Fruit fly (Drosophila melanogaster): ENCODE data around the gene HLH4C.

HLH4C gene

dm6 chrX:4687778-4688399 is 40.7 kb upstream of the HLH4C start, which contains the start of gene ctp (continued):
- TF ChIP-seq net (GFP tag; optimal IDR thresholded peaks at IDR 0.05) (peak; percentile 48), Ets96B (tag; optimal IDR thresholded peaks at IDR 0.05) (peak; percentile 15), Lpt (GFP tag; optimal IDR thresholded peaks at IDR 0.05) (peak; percentile 16), Sox102F (GFP tag; optimal IDR thresholded peaks at IDR 0.05) (peak; percentile 59), CG31627 (GFP tag; optimal IDR thresholded peaks at IDR 0.05) (peak; percentile 43), Ets21C (GFP tag; optimal IDR thresholded peaks at IDR 0.05) (no peak), dac (GFP tag; optimal IDR thresholded peaks at IDR 0.05) (no peak), lz (GFP tag; optimal IDR thresholded peaks at IDR 0.05) (peak; percentile 33)

- TF ChIP-seq fd59A (GFP tag; optimal IDR thresholded peaks at IDR 0.05) (no peak), esn (GFP tag; optimal IDR thresholded peaks at IDR 0.05) (no peak), cyc (GFP tag; optimal IDR thresholded peaks at IDR 0.05) (no peak), achi (GFP tag; optimal IDR thresholded peaks at IDR 0.05) (no peak), CG11294 (GFP tag; IDR thresholded peaks at IDR 0.05) (no peak), Gug (GFP tag; IDR thresholded peaks at IDR 0.05) (no peak), CG8119 (GFP tag; IDR thresholded peaks at IDR 0.05) (no peak), CG16779 (tag; optimal IDR thresholded peaks at IDR 0.05) (no peak), Lpt (GFP tag; optimal IDR thresholded peaks at IDR 0.05) (no peak), Hr39 (GFP tag; optimal IDR thresholded peaks at IDR 0.05) (no peak), dsx (GFP tag; optimal IDR thresholded peaks at IDR 0.05; ENCODE audit: poor library complexity, severe bottlenecking) (no peak)
Observed at dm6 chrX:4686723-4687122, 39.5 kb upstream of the HLH4C start, which contains the start of gene Pp2C1. Pp2C1 (minus strand) TSS chrX:4686903.

dm6 chrX:4686150-4686549 is 38.9 kb upstream of the HLH4C start:
- TF ChIP-seq CG11294 (GFP tag; IDR thresholded peaks at IDR 0.05) (0 out of 2 replicates have a peak, but pooled peaks have one; percentile 13), CG15336 (GFP tag; IDR thresholded peaks at IDR 0.05) (peak; percentile 73), topi (GFP tag; optimal IDR thresholded peaks at IDR 0.05) (peak; percentile 43), Hr39 (GFP tag; optimal IDR thresholded peaks at IDR 0.05) (no peak), CG7368 (GFP tag; optimal IDR thresholded peaks at IDR 0.05) (no peak), dac (GFP tag; optimal IDR thresholded peaks at IDR 0.05) (peak; percentile 75), Ets96B (tag; optimal IDR thresholded peaks at IDR 0.05) (peak; percentile 77), Met (GFP tag; optimal IDR thresholded peaks at IDR 0.05) (peak; percentile 50), pdm3 (GFP tag; optimal IDR thresholded peaks at IDR 0.05) (peak; percentile 60), CG10669 (GFP tag; optimal IDR thresholded peaks at IDR 0.05) (peak; percentile 56), fkh (GFP tag; optimal IDR thresholded peaks at IDR 0.05) (peak; percentile 62), CG8632 (GFP tag; optimal IDR thresholded peaks at IDR 0.05) (peak; percentile 37), CG6854 (GFP tag; optimal IDR thresholded peaks at IDR 0.05) (peak; percentile 40), CG6792 (GFP tag; optimal IDR thresholded peaks at IDR 0.05) (no peak), CG31627 (GFP tag; optimal IDR thresholded peaks at IDR 0.05) (no peak), CG3032 (tag; optimal IDR thresholded peaks at IDR 0.05) (peak; percentile 63), Smox (GFP tag; optimal IDR thresholded peaks at IDR 0.05) (peak; percentile 13), Eip75B (GFP tag; optimal IDR thresholded peaks at IDR 0.05) (peak; percentile 39), acj6 (GFP tag; optimal IDR thresholded peaks at IDR 0.05) (peak; percentile 8), spab (GFP tag; optimal IDR thresholded peaks at IDR 0.05) (peak; percentile 71), CG6276 (GFP tag; optimal IDR thresholded peaks at IDR 0.05) (peak; percentile 91), ss (GFP tag; optimal IDR thresholded peaks at IDR 0.05) (peak; percentile 81 to 93), Eip93F (GFP tag; optimal IDR thresholded peaks at IDR 0.05) (peak; percentile 2), CG6163 (GFP tag; IDR thresholded peaks at IDR 0.05) (peak; percentile 90), Hr38 (GFP tag; optimal IDR thresholded peaks at IDR 0.05) (no peak), Lpt (GFP tag; optimal IDR thresholded peaks at IDR 0.05) (peak; percentile 81), CG8319 (GFP tag; optimal IDR thresholded peaks at IDR 0.05) (no peak), CG10631 (GFP tag; optimal IDR thresholded peaks at IDR 0.05) (peak; percentile 51), fd85E (GFP tag; optimal IDR thresholded peaks at IDR 0.05) (no peak), Ets21C (GFP tag; optimal IDR thresholded peaks at IDR 0.05) (no peak), CG4318 (GFP tag; optimal IDR thresholded peaks at IDR 0.05) (peak; percentile 25), CG34406 (GFP tag; optimal IDR thresholded peaks at IDR 0.05) (peak; percentile 42), CG11902 (GFP tag; optimal IDR thresholded peaks at IDR 0.05) (no peak), CG6808 (GFP tag; optimal IDR thresholded peaks at IDR 0.05) (peak; percentile 81), CG11762 (GFP tag; optimal IDR thresholded peaks at IDR 0.05; ENCODE audit: insufficient read depth) (no peak), Hr4 (GFP tag; optimal IDR thresholded peaks at IDR 0.05) (peak; percentile 36)

All from whole organism, prepupa.